Worm (Caenorhabditis elegans) whole organism, L3 larva: ENCODE data around the gene F14H3.4.

Source experiments
- R02D3.7 ChIP-seq: fragments of 150-350 bp; optimal IDR thresholded peaks from 2 replicates; lab custom pipeline; 2014; ENCODE audit warnings: missing biosample characterization, missing genetic modification characterization
- ZK546.5 ChIP-seq: sonication (generic microtip); optimal IDR thresholded peaks from 2 replicates; lab custom pipeline; 2017; ENCODE audit warnings: missing biosample characterization, missing genetic modification characterization
- aly-2 ChIP-seq: fragments of 150-350 bp; optimal IDR thresholded peaks from 2 replicates; lab custom pipeline; 2014; ENCODE audit warnings: missing biosample characterization, missing genetic modification characterization
- ceh-16 ChIP-seq: sonication (generic microtip); optimal IDR thresholded peaks from 2 replicates; lab custom pipeline; 2017; ENCODE audit warnings: missing biosample characterization, missing genetic modification characterization
- ceh-28 ChIP-seq: fragments of 150-350 bp; optimal IDR thresholded peaks from 2 replicates; lab custom pipeline; 2014; ENCODE audit warnings: missing biosample characterization, missing genetic modification reagents, missing genetic modification characterization
- ceh-82 ChIP-seq: fragments of 150-350 bp; optimal IDR thresholded peaks from 2 replicates; lab custom pipeline; 2014; ENCODE audit warnings: missing biosample characterization, missing genetic modification characterization
- ceh-9 ChIP-seq: sonication (generic microtip); optimal IDR thresholded peaks from 2 replicates; lab custom pipeline; 2018; ENCODE audit warnings: missing biosample characterization, missing genetic modification characterization
- egl-27 ChIP-seq: sonication (generic microtip); optimal IDR thresholded peaks from 4 replicates; lab custom pipeline; 2017; ENCODE audit warnings: missing biosample characterization, missing genetic modification reagents, missing genetic modification characterization
- egl-5 ChIP-seq: fragments of 150-350 bp; optimal IDR thresholded peaks from 2 replicates; lab custom pipeline; 2017; ENCODE audit warnings: missing biosample characterization, missing genetic modification reagents, missing genetic modification characterization, inconsistent platforms
- elt-2 ChIP-seq: sonication (generic microtip); optimal IDR thresholded peaks from 2 replicates; lab custom pipeline; 2016; ENCODE audit warnings: missing genetic modification reagents, mild to moderate bottlenecking, missing genetic modification characterization, missing compliant biosample characterization
- eor-1 ChIP-seq, 2 experiments: fragments of 150-350 bp; optimal IDR thresholded peaks; 2 replicates each; lab custom pipeline; 2014 to 2018; ENCODE audit warnings: missing biosample characterization in 2 of 2, missing genetic modification characterization in 2 of 2
- fkh-2 ChIP-seq: fragments of 150-350 bp; optimal IDR thresholded peaks from 2 replicates; lab custom pipeline; 2014; ENCODE audit warnings: missing biosample characterization, missing genetic modification reagents, missing genetic modification characterization
- fos-1 ChIP-seq: fragments of 150-350 bp; optimal IDR thresholded peaks from 2 replicates; lab custom pipeline; 2014; ENCODE audit warnings: missing biosample characterization, missing genetic modification characterization
- hmg-11 ChIP-seq: sonication (generic microtip); optimal IDR thresholded peaks from 2 replicates; lab custom pipeline; 2016; ENCODE audit warnings: missing genetic modification characterization, missing compliant biosample characterization
- jun-1 ChIP-seq: fragments of 150-350 bp; optimal IDR thresholded peaks from 2 replicates; lab custom pipeline; 2014; ENCODE audit warnings: missing biosample characterization, missing genetic modification reagents, missing genetic modification characterization
- lin-15B ChIP-seq: fragments of 150-350 bp; optimal IDR thresholded peaks from 2 replicates; lab custom pipeline; 2014; ENCODE audit warnings: missing biosample characterization, missing genetic modification characterization
- lin-39 ChIP-seq: fragments of 150-350 bp; optimal IDR thresholded peaks from 2 replicates; lab custom pipeline; 2018; ENCODE audit warnings: missing biosample characterization, missing genetic modification reagents, missing genetic modification characterization
- lsy-12 ChIP-seq: sonication (generic microtip); optimal IDR thresholded peaks from 2 replicates; lab custom pipeline; 2016; ENCODE audit warnings: mild to moderate bottlenecking, missing genetic modification characterization, missing compliant biosample characterization
- mdl-1 ChIP-seq: fragments of 150-350 bp; optimal IDR thresholded peaks from 2 replicates; lab custom pipeline; 2014; ENCODE audit warnings: missing biosample characterization, missing genetic modification characterization
- mml-1 ChIP-seq: fragments of 150-350 bp; sonication (generic microtip); optimal IDR thresholded peaks from 3 replicates; lab custom pipeline; 2014; ENCODE audit warnings: missing biosample characterization, missing genetic modification characterization
- nfya-1 ChIP-seq: sonication (generic microtip); optimal IDR thresholded peaks from 2 replicates; lab custom pipeline; 2017; ENCODE audit warnings: missing genetic modification characterization, mild to moderate bottlenecking, missing compliant biosample characterization, antibody characterized with exemption, moderate library complexity; ENCODE audit not compliant: insufficient read depth
- nhr-25 ChIP-seq: sonication (generic microtip); optimal IDR thresholded peaks from 2 replicates; lab custom pipeline; 2017; ENCODE audit warnings: missing biosample characterization, missing genetic modification characterization
- nhr-43 ChIP-seq: sonication (generic microtip); optimal IDR thresholded peaks from 2 replicates; lab custom pipeline; 2016; ENCODE audit warnings: mild to moderate bottlenecking, missing genetic modification characterization, missing compliant biosample characterization; ENCODE audit not compliant: poor library complexity, severe bottlenecking
- nhr-67 ChIP-seq: fragments of 150-350 bp; optimal IDR thresholded peaks from 2 replicates; lab custom pipeline; 2014; ENCODE audit warnings: missing biosample characterization, missing genetic modification characterization
- nhr-76 ChIP-seq: fragments of 150-350 bp; sonication (generic microtip); optimal IDR thresholded peaks from 5 replicates; lab custom pipeline; 2014; ENCODE audit warnings: missing biosample characterization, missing genetic modification characterization
- nhr-77 ChIP-seq: fragments of 150-350 bp; optimal IDR thresholded peaks from 2 replicates; lab custom pipeline; 2014; ENCODE audit warnings: missing biosample characterization, missing genetic modification characterization
- pqm-1 ChIP-seq: fragments of 150-350 bp; optimal IDR thresholded peaks from 2 replicates; lab custom pipeline; 2017; ENCODE audit warnings: missing biosample characterization, missing genetic modification characterization, inconsistent platforms
- sea-2 ChIP-seq: fragments of 150-350 bp; sonication (generic microtip); optimal IDR thresholded peaks from 4 replicates; lab custom pipeline; 2014; ENCODE audit warnings: missing biosample characterization, missing genetic modification reagents, missing genetic modification characterization
- snpc-4 ChIP-seq: fragments of 150-350 bp; optimal IDR thresholded peaks from 2 replicates; lab custom pipeline; 2014; ENCODE audit warnings: missing biosample characterization, missing genetic modification characterization
- tbx-2 ChIP-seq: sonication (generic microtip); optimal IDR thresholded peaks from 2 replicates; lab custom pipeline; 2016; ENCODE audit warnings: mild to moderate bottlenecking, missing genetic modification characterization, missing compliant biosample characterization
- unc-39 ChIP-seq: sonication (generic microtip); optimal IDR thresholded peaks from 4 replicates; lab custom pipeline; 2017; ENCODE audit warnings: missing biosample characterization, missing genetic modification characterization
- unc-62 ChIP-seq: fragments of 150-350 bp; sonication (generic microtip); optimal IDR thresholded peaks from 4 replicates; lab custom pipeline; 2014; ENCODE audit warnings: missing biosample characterization, missing genetic modification reagents, missing genetic modification characterization
- zag-1 ChIP-seq: fragments of 150-350 bp; optimal IDR thresholded peaks from 2 replicates; lab custom pipeline; 2014; ENCODE audit warnings: missing biosample characterization, missing genetic modification characterization
- ztf-4 ChIP-seq: fragments of 150-350 bp; optimal IDR thresholded peaks from 2 replicates; lab custom pipeline; 2014; ENCODE audit warnings: missing biosample characterization, missing genetic modification characterization

F14H3.4 gene

DNA sequence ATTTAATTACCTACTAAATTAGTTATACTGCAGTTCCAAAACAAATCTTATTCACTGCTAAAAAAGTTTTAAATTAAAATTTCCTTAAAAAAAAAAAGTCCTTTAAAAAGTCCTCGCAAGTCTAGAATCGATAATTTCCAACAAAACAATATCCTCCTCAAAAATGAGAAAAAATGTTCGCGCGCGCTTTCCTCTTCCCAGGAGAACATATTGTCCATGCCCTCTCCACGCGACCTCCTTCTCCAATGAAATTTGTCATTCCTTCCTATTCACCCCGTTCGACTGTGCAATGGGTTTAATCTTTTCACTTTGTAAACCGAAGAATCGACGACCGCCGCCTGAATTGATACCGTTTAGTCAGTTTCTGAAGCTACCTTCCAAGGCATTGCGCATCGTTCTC is 18.7 kb downstream of the F14H3.4 start, which contains the start of gene T10C6.10:
T10C6.10 (plus strand) TSS at position 248 of the 400 bp plus-strand sequence.
- TF ChIP-seq ceh-28 (tag; lab: Kevin White, UChicago) (no peak), hmg-11 (tag; lab: Kevin White, UChicago) (no peak), R02D3.7 (no peak), unc-39 (tag; lab: Kevin White, UChicago) (no peak), mml-1 (no peak), nhr-77 (tag; lab: Kevin White, UChicago) (no peak), egl-27 (tag; lab: Kevin White, UChicago) (no peak)

ce11 chrV:16033491-16033890 is 21.4 kb downstream of the F14H3.4 start:
- no peak for TF ChIP-seq fos-1 (tag; lab: Kevin White, UChicago)
- TF ChIP-seq ztf-4 (tag; lab: Kevin White, UChicago), result no peak
- TF ChIP-seq unc-39 (tag; lab: Kevin White, UChicago), result no peak
- TF ChIP-seq jun-1, result no peak
- TF ChIP-seq ceh-9 (tag; lab: Kevin White, UChicago), result no peak
- TF ChIP-seq nhr-67, result no peak
- no peak for TF ChIP-seq lin-15B (tag; lab: Kevin White, UChicago)
- no peak for TF ChIP-seq nhr-25 (tag; lab: Kevin White, UChicago)
- TF ChIP-seq eor-1 (tag; optimal IDR thresholded peaks at IDR 0.05; lab: Kevin White, UChicago), result no peak
- TF ChIP-seq egl-27 (tag; lab: Kevin White, UChicago), result no peak
- no peak for TF ChIP-seq zag-1 (tag; lab: Kevin White, UChicago)
- no peak for TF ChIP-seq tbx-2 (tag; lab: Kevin White, UChicago)
- TF ChIP-seq nfya-1 (tag; lab: Kevin White, UChicago), result no peak
- TF ChIP-seq fkh-2 (tag; lab: Kevin White, UChicago), result no peak
- no peak for TF ChIP-seq R02D3.7
- no peak for TF ChIP-seq mml-1
- no peak for TF ChIP-seq pqm-1 (tag; lab: Kevin White, UChicago)

ce11 chrV:16032761-16033160 is 22.1 kb downstream of the F14H3.4 start, which contains the start of gene T10C6.16:
Gene T10C6.16 (minus strand): TSS chrV:16033005.
- no peak for TF ChIP-seq ceh-82
- no peak for TF ChIP-seq nhr-25 (tag; lab: Kevin White, UChicago)
- TF ChIP-seq mml-1, result no peak
- TF ChIP-seq R02D3.7, result no peak
- no peak for TF ChIP-seq ceh-16 (tag; lab: Kevin White, UChicago)
- no peak for TF ChIP-seq nhr-43 (tag; lab: Kevin White, UChicago)
- TF ChIP-seq ceh-9 (tag; lab: Kevin White, UChicago), result no peak
- TF ChIP-seq ZK546.5 (tag; lab: Kevin White, UChicago), result no peak
- TF ChIP-seq lin-15B (tag; lab: Kevin White, UChicago), result no peak
- no peak for TF ChIP-seq fos-1 (tag; lab: Kevin White, UChicago)

DNA sequence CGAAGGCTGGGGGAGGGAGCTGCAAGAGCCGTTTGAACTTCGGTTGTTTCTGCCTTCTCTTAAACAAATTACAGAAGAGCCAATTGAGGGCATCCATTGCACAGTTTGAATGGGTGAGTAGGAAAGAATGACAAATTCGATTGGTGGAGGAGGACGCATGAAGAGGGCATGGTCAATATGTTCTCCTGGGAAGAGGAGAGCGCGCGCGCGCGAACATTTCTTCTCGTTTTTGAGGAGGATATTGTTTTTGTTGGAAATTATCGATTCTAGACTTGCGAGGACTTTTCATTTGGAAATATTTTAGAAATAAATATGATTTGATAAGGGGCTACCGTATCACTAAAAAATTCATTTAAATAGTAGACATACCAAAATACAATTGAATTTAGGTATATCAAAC is 23.3 kb downstream of the F14H3.4 start, which contains the start of gene T10C6.7:
T10C6.7 (minus strand) TSS at position 143 of the 400 bp plus-strand sequence.
- no peak for TF ChIP-seq unc-62 (GFP tag; lab: Kevin White, UChicago)
- TF ChIP-seq fkh-2 (tag; lab: Kevin White, UChicago), result no peak
- TF ChIP-seq fos-1 (tag; lab: Kevin White, UChicago), result no peak
- TF ChIP-seq R02D3.7, result no peak
- TF ChIP-seq aly-2 (tag; lab: Kevin White, UChicago), result no peak
- no peak for TF ChIP-seq ceh-16 (tag; lab: Kevin White, UChicago)
- no peak for TF ChIP-seq nhr-76 (tag; lab: Kevin White, UChicago)
- TF ChIP-seq zag-1 (tag; lab: Kevin White, UChicago), result no peak

DNA sequence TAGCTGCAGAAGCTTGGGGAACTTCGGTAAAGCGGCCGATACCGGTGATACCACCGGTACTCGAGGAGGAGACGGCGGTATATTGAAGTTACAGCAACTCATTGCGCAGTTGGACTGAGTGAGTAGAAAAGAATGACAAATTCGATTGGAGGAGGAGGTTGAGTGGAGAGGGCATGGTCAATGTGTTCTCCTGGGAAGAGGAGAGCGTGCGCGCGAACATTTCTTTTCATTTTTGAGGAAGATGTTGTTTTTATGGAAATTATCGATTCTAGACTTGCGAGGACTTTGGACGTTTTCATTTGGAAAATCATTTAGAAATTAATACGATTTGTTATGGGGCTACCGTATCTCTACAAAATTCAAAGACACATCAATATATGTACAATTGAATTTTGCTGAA is 25.6 kb downstream of the F14H3.4 start:
- TF ChIP-seq hmg-11 (tag; lab: Kevin White, UChicago) (no peak), nhr-67 (no peak), ceh-16 (tag; lab: Kevin White, UChicago) (no peak), mdl-1 (tag; lab: Kevin White, UChicago) (no peak), elt-2 (tag; lab: Kevin White, UChicago) (no peak), lin-39 (tag; lab: Kevin White, UChicago) (no peak), sea-2 (GFP tag; lab: Kevin White, UChicago) (no peak), unc-62 (GFP tag; lab: Kevin White, UChicago) (no peak), nhr-43 (tag; lab: Kevin White, UChicago) (no peak), snpc-4 (no peak), nhr-76 (tag; lab: Kevin White, UChicago) (no peak), nhr-77 (tag; lab: Kevin White, UChicago) (no peak), eor-1 (tag; optimal IDR thresholded peaks at IDR 0.05; lab: Kevin White, UChicago) (no peak), ceh-9 (tag; lab: Kevin White, UChicago) (no peak), unc-39 (tag; lab: Kevin White, UChicago) (no peak), lsy-12 (tag; lab: Kevin White, UChicago) (no peak), mml-1 (no peak), egl-5 (no peak)
